Worm (Caenorhabditis elegans) whole organism, young adult: Measurements from ENCODE around the gene pmt-1.

Experiments used
- B0261.1 ChIP-seq: sonication (generic microtip); optimal IDR thresholded peaks from 2 replicates; lab custom pipeline; 2016; ENCODE audit warnings: mild to moderate bottlenecking, missing genetic modification characterization, moderate library complexity, missing compliant biosample characterization
- F49E8.2 ChIP-seq: sonication (generic microtip); optimal IDR thresholded peaks from 3 replicates; lab custom pipeline; 2017; ENCODE audit warnings: missing genetic modification characterization, mild to moderate bottlenecking, missing compliant biosample characterization, antibody characterized with exemption, moderate library complexity; ENCODE audit not compliant: insufficient read depth
- F52B5.7 ChIP-seq: sonication (generic microtip); optimal IDR thresholded peaks from 2 replicates; lab custom pipeline; 2016; ENCODE audit warnings: mild to moderate bottlenecking, missing genetic modification characterization, missing compliant biosample characterization
- F57A8.1 ChIP-seq: fragments of 200-800 bp; sonication (Bioruptor generic); optimal IDR thresholded peaks from 2 replicates; lab custom pipeline; 2018; ENCODE audit warnings: mild to moderate bottlenecking, missing genetic modification characterization, moderate library complexity, missing compliant biosample characterization
- T07F8.4 ChIP-seq: sonication (generic microtip); optimal IDR thresholded peaks from 2 replicates; lab custom pipeline; 2016; ENCODE audit warnings: mild to moderate bottlenecking, missing genetic modification characterization, moderate library complexity, missing compliant biosample characterization
- Y67H2A.10 ChIP-seq: fragments of 200-800 bp; sonication (Bioruptor generic); conservative IDR thresholded peaks from 2 replicates; pipeline ENCODE4 v1.3.6; 2022; ENCODE audit warnings: missing genetic modification reagents, missing genetic modification characterization, missing compliant biosample characterization
- Y79H2A.3 ChIP-seq: fragments of 200-800 bp; sonication (Bioruptor generic); conservative IDR thresholded peaks from 2 replicates; pipeline ENCODE4 v1.3.6; 2022; ENCODE audit warnings: missing genetic modification reagents, missing genetic modification characterization, missing compliant biosample characterization
- Y95B8A.8 ChIP-seq: fragments of 200-800 bp; sonication (Bioruptor generic); IDR thresholded peaks from 2 replicates; pipeline ENCODE4 v1.3.6; 2022; ENCODE audit warnings: missing genetic modification reagents, missing genetic modification characterization, missing compliant biosample characterization
- ZK185.1 ChIP-seq: sonication (generic microtip); optimal IDR thresholded peaks from 2 replicates; lab custom pipeline; 2016; ENCODE audit warnings: mild to moderate bottlenecking, missing genetic modification characterization, missing compliant biosample characterization; ENCODE audit not compliant: poor library complexity, severe bottlenecking
- ama-1 ChIP-seq, 3 experiments: fragments of 150-350 bp in 1 of 3; sonication (generic microtip) in 2 of 3; optimal IDR thresholded peaks; 2 replicates each; lab custom pipeline; 2014 to 2018; ENCODE audit warnings: missing biosample characterization in 2 of 3, missing genetic modification characterization in 2 of 3, missing genetic modification reagents in 2 of 3
- atf-7 ChIP-seq: sonication (generic microtip); optimal IDR thresholded peaks from 2 replicates; lab custom pipeline; 2017; ENCODE audit warnings: mild to moderate bottlenecking, missing genetic modification characterization, missing compliant biosample characterization
- athp-1 ChIP-seq: sonication (generic microtip); optimal IDR thresholded peaks from 2 replicates; lab custom pipeline; 2017; ENCODE audit warnings: mild to moderate bottlenecking, missing genetic modification characterization, missing compliant biosample characterization
- attf-6 ChIP-seq: fragments of 200-800 bp; sonication (Bioruptor generic); IDR thresholded peaks from 2 replicates; pipeline ENCODE4 v1.3.6; 2022; ENCODE audit warnings: missing genetic modification reagents, missing genetic modification characterization, missing compliant biosample characterization
- cebp-1 ChIP-seq, 2 experiments: fragments of 200-800 bp in 1 of 2; sonication (Bioruptor generic) in 1 of 2; sonication (generic microtip) in 1 of 2; IDR thresholded peaks in 1 of 2; optimal IDR thresholded peaks in 1 of 2; 2 replicates each; pipeline versions ENCODE4 v1.3.6 to Lab custom; 2017 to 2022; ENCODE audit warnings: missing compliant biosample characterization in 2 of 2, missing genetic modification characterization in 2 of 2, mild to moderate bottlenecking in 1 of 2, missing genetic modification reagents in 1 of 2, moderate library complexity in 1 of 2
- ceh-100 ChIP-seq: fragments of 200-800 bp; sonication (Bioruptor generic); IDR thresholded peaks from 2 replicates; pipeline ENCODE4 v1.3.6; 2022; ENCODE audit warnings: missing genetic modification reagents, missing genetic modification characterization, missing compliant biosample characterization
- ceh-27 ChIP-seq: fragments of 200-800 bp; sonication (Bioruptor generic); optimal IDR thresholded peaks from 2 replicates; lab custom pipeline; 2018; ENCODE audit warnings: mild to moderate bottlenecking, missing genetic modification characterization, moderate library complexity, missing compliant biosample characterization
- die-1 ChIP-seq: sonication (generic microtip); optimal IDR thresholded peaks from 2 replicates; lab custom pipeline; 2016; ENCODE audit warnings: missing genotype, mild to moderate bottlenecking, missing genetic modification characterization, missing compliant biosample characterization
- dox-1 ChIP-seq: fragments of 200-800 bp; sonication (Bioruptor generic); IDR thresholded peaks from 2 replicates; pipeline ENCODE4 v1.3.6; 2022; ENCODE audit warnings: missing genetic modification reagents, missing genetic modification characterization, missing compliant biosample characterization
- efl-1 ChIP-seq: fragments of 150-350 bp; optimal IDR thresholded peaks from 2 replicates; lab custom pipeline; 2014; ENCODE audit warnings: missing biosample characterization, missing genetic modification reagents, missing genetic modification characterization
- egl-44 ChIP-seq: fragments of 200-800 bp; sonication (Bioruptor generic); IDR thresholded peaks from 2 replicates; pipeline ENCODE4 v1.3.6; 2022; ENCODE audit warnings: missing genetic modification reagents, missing genetic modification characterization, missing compliant biosample characterization
- ets-4 ChIP-seq: fragments of 200-800 bp; sonication (Bioruptor generic); optimal IDR thresholded peaks from 2 replicates; lab custom pipeline; 2018; ENCODE audit warnings: mild to moderate bottlenecking, missing genetic modification characterization, missing compliant biosample characterization
- him-1 ChIP-seq: sonication (generic microtip); optimal IDR thresholded peaks from 2 replicates; lab custom pipeline; 2016; ENCODE audit warnings: missing genotype, missing genetic modification reagents, missing genetic modification characterization, missing compliant biosample characterization
- lin-26 ChIP-seq: fragments of 200-800 bp; sonication (Bioruptor generic); IDR thresholded peaks from 2 replicates; pipeline ENCODE4 v1.3.6; 2022; ENCODE audit warnings: missing genetic modification reagents, missing genetic modification characterization, missing compliant biosample characterization
- lsl-1 ChIP-seq: fragments of 200-800 bp; sonication (Bioruptor generic); optimal IDR thresholded peaks from 2 replicates; lab custom pipeline; 2018; ENCODE audit warnings: mild to moderate bottlenecking, missing genetic modification characterization, moderate library complexity, missing compliant biosample characterization
- madf-10 ChIP-seq: sonication (generic microtip); optimal IDR thresholded peaks from 2 replicates; lab custom pipeline; 2016; ENCODE audit warnings: mild to moderate bottlenecking, missing genetic modification characterization, missing compliant biosample characterization
- madf-3 ChIP-seq: fragments of 200-800 bp; sonication (Bioruptor generic); IDR thresholded peaks from 2 replicates; pipeline ENCODE4 v1.3.6; 2022; ENCODE audit warnings: missing genetic modification reagents, missing genetic modification characterization, missing compliant biosample characterization
- madf-6 ChIP-seq: fragments of 200-800 bp; sonication (Bioruptor generic); IDR thresholded peaks from 2 replicates; pipeline ENCODE4 v1.3.6; 2022; ENCODE audit warnings: missing genetic modification reagents, missing genetic modification characterization, missing compliant biosample characterization
- mxl-1 ChIP-seq: sonication (generic microtip); optimal IDR thresholded peaks from 2 replicates; lab custom pipeline; 2016; ENCODE audit warnings: missing genetic modification characterization, missing compliant biosample characterization
- nfya-2 ChIP-seq: fragments of 200-800 bp; sonication (Bioruptor generic); IDR thresholded peaks from 2 replicates; pipeline ENCODE4 v1.3.6; 2022; ENCODE audit warnings: missing genetic modification reagents, missing genetic modification characterization, missing compliant biosample characterization
- nfyb-1 ChIP-seq: fragments of 200-800 bp; sonication (Bioruptor generic); IDR thresholded peaks from 2 replicates; pipeline ENCODE4 v1.3.6; 2022; ENCODE audit warnings: missing genetic modification reagents, missing genetic modification characterization, missing compliant biosample characterization
- nhr-80 ChIP-seq: sonication (generic microtip); optimal IDR thresholded peaks from 2 replicates; lab custom pipeline; 2016; ENCODE audit warnings: missing genetic modification characterization, missing compliant biosample characterization
- nhr-90 ChIP-seq: sonication (generic microtip); optimal IDR thresholded peaks from 2 replicates; lab custom pipeline; 2016; ENCODE audit warnings: missing genotype, mild to moderate bottlenecking, missing genetic modification characterization, missing compliant biosample characterization
- pbrm-1 ChIP-seq: fragments of 200-800 bp; sonication (Bioruptor generic); IDR thresholded peaks from 2 replicates; pipeline ENCODE4 v1.3.6; 2022; ENCODE audit warnings: missing genetic modification reagents, missing genetic modification characterization, missing compliant biosample characterization
- repo-1 ChIP-seq: sonication (generic microtip); optimal IDR thresholded peaks from 2 replicates; lab custom pipeline; 2017; ENCODE audit warnings: mild to moderate bottlenecking, missing genetic modification characterization, missing compliant biosample characterization
- rpc-1 ChIP-seq, 2 experiments: fragments of 150-350 bp in 1 of 2; sonication (generic microtip) in 1 of 2; optimal IDR thresholded peaks; 2 replicates each; lab custom pipeline; 2014 to 2018; ENCODE audit warnings: missing biosample characterization in 1 of 2, missing genetic modification characterization in 1 of 2, missing genetic modification reagents in 1 of 2, missing genotype in 1 of 2
- snpc-3.4 ChIP-seq: sonication (generic microtip); optimal IDR thresholded peaks from 2 replicates; lab custom pipeline; 2017; ENCODE audit warnings: missing genetic modification characterization, mild to moderate bottlenecking, missing compliant biosample characterization, antibody characterized with exemption, moderate library complexity, missing genotype, missing genetic modification reagents
- snpc-4 ChIP-seq, 5 experiments: fragments of 150-350 bp in 1 of 5; sonication (generic microtip) in 4 of 5; optimal IDR thresholded peaks; 2 replicates each; lab custom pipeline; 2014 to 2018; ENCODE audit warnings: missing genetic modification characterization in 5 of 5, missing biosample characterization in 3 of 5, antibody characterized with exemption in 2 of 5, mild to moderate bottlenecking in 2 of 5, missing compliant biosample characterization in 2 of 5, missing genotype in 2 of 5, moderate library complexity in 2 of 5, missing genetic modification reagents in 1 of 5
- tbp1 ChIP-seq: fragments of 200-800 bp; sonication (Bioruptor generic); optimal IDR thresholded peaks from 2 replicates; lab custom pipeline; 2018; ENCODE audit warnings: mild to moderate bottlenecking, missing genetic modification characterization, missing compliant biosample characterization
- ztf-18 ChIP-seq: sonication (generic microtip); optimal IDR thresholded peaks from 2 replicates; lab custom pipeline; 2016; ENCODE audit warnings: missing genotype, mild to moderate bottlenecking, missing genetic modification characterization, missing compliant biosample characterization
- ztf-25 ChIP-seq: fragments of 200-800 bp; sonication (Bioruptor generic); IDR thresholded peaks from 2 replicates; pipeline ENCODE4 v1.3.6; 2022; ENCODE audit warnings: missing genetic modification reagents, missing genetic modification characterization, missing compliant biosample characterization
- ztf-28 ChIP-seq: fragments of 200-800 bp; sonication (Bioruptor generic); IDR thresholded peaks from 2 replicates; pipeline ENCODE4 v1.3.6; 2022; ENCODE audit warnings: missing genetic modification reagents, missing genetic modification characterization, missing compliant biosample characterization
- ztf-3 ChIP-seq: fragments of 200-800 bp; sonication (Bioruptor generic); optimal IDR thresholded peaks from 2 replicates; lab custom pipeline; 2018; ENCODE audit warnings: mild to moderate bottlenecking, missing genetic modification characterization, missing compliant biosample characterization

Gene pmt-1

DNA sequence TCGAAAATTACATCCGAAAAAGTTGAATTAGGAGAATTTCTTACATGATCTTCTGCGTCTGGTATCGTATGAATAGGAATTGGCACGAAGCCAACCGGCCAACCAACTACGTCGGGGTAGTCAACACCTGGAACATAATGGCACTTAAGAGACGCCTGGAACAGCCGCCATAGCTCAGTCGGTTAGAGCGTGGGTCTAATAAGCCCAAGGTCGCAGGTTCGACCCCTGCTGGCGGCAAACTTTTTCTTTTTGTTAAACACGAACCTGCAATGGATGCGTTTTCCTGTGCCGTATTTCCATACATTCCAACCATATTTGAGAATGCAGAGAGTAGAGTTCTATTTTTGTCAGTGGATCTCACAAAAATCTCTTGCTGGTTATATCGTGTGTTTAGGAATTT, 44.6 kb downstream of the pmt-1 start (continued):
- TF ChIP-seq tbp1 (peak; percentile 93), ztf-18 (tag; lab: Kevin White, UChicago) (peak; percentile 4), egl-44 (no peak), ZK185.1 (tag; lab: Kevin White, UChicago) (peak; percentile 46), nfyb-1 (GFP tag; lab: Robert Waterston, UW) (peak; percentile 80), athp-1 (tag; lab: Kevin White, UChicago) (no peak), dox-1 (GFP tag; lab: Robert Waterston, UW) (peak; percentile 64; the same call in 1 of the 2 replicates), ama-1 (optimal IDR thresholded peaks at IDR 0.05; lab: Kevin White, UChicago) (no peak), ama-1 (GFP tag; optimal IDR thresholded peaks at IDR 0.05; lab: Kevin White, UChicago) (no peak), rpc-1 (optimal IDR thresholded peaks at IDR 0.05; lab: Kevin White, UChicago) (peak; percentile 61), rpc-1 (tag; optimal IDR thresholded peaks at IDR 0.05; lab: Kevin White, UChicago) (peak; percentile 75), pbrm-1 (GFP tag; lab: Robert Waterston, UW) (peak; percentile 78), snpc-3.4 (tag; lab: Kevin White, UChicago) (peak; percentile 4), ceh-100 (peak; percentile 29; the same call in 1 of the 2 replicates), ztf-28 (0 out of 2 replicates have a peak, but pooled peaks have one; percentile 24), repo-1 (tag; lab: Kevin White, UChicago) (no peak), madf-3 (GFP tag; lab: Robert Waterston, UW) (no peak), lin-26 (peak; percentile 66; the same call in 1 of the 2 replicates), lsl-1 (peak; percentile 31), madf-6 (GFP tag; lab: Robert Waterston, UW) (peak; percentile 52; the same call in 1 of the 2 replicates), ceh-27 (GFP tag; lab: Kevin White, UChicago) (peak; percentile 0), B0261.1 (tag; lab: Kevin White, UChicago) (peak; percentile 82), efl-1 (GFP tag; lab: Kevin White, UChicago) (no peak), F57A8.1 (GFP tag; lab: Kevin White, UChicago) (no peak), him-1 (tag; lab: Kevin White, UChicago) (peak; percentile 70), madf-10 (tag; lab: Kevin White, UChicago) (no peak), ztf-25 (peak; percentile 64; the same call in 1 of the 2 replicates), T07F8.4 (tag; lab: Kevin White, UChicago) (no peak), Y67H2A.10 (GFP tag; lab: Robert Waterston, UW) (no peak), nhr-80 (tag; lab: Kevin White, UChicago) (peak; percentile 18), die-1 (peak; percentile 33), nfya-2 (GFP tag; lab: Robert Waterston, UW) (no peak)
- TF ChIP-seq, all 124 proteins: peak for 25

ce11 chrII:5235758-5236157, 46.6 kb downstream of the pmt-1 start, which contains the start of gene pho-1:
Gene pho-1, minus strand, starts transcription at chrII:5235846.
- no peak for TF ChIP-seq F52B5.7 (tag; lab: Kevin White, UChicago)
- TF ChIP-seq nhr-90 (tag; lab: Kevin White, UChicago): no peak
- peak; percentile 66 for TF ChIP-seq nhr-80 (tag; lab: Kevin White, UChicago)

DNA sequence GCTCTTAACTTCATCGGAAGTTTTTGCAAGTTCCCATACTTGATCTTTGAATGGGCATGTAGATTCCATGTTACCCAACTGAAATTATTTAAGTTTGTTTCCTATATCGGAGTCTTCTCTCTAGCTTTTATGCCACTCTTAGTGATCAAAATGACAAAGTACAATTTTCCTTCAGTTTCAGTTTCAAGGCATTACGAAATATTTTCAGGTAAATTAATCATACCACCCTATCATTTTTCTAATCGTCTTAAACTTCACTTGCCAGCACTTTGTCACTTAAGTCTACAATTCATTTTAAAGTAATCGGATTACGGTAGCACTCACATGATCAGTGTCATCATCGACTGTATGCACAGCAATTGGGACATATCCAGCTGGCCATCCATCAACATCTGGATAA, 47.6 kb downstream of the pmt-1 start:
- TF ChIP-seq Y95B8A.8 (GFP tag; lab: Robert Waterston, UW): no peak
- TF ChIP-seq snpc-4 (GFP tag; optimal IDR thresholded peaks at IDR 0.05; lab: Kevin White, UChicago): no peak
- TF ChIP-seq snpc-4 (tag; optimal IDR thresholded peaks at IDR 0.05; lab: Kevin White, UChicago): no peak
- no peak for TF ChIP-seq madf-10 (tag; lab: Kevin White, UChicago)
- TF ChIP-seq Y79H2A.3 (GFP tag; lab: Robert Waterston, UW): no peak
- no peak for TF ChIP-seq F49E8.2 (tag; lab: Kevin White, UChicago)
- TF ChIP-seq ztf-3 (GFP tag; lab: Kevin White, UChicago): no peak
- TF ChIP-seq ets-4 (GFP tag; lab: Kevin White, UChicago): no peak
- TF ChIP-seq mxl-1: no peak
- peak; percentile 52 for TF ChIP-seq nhr-80 (tag; lab: Kevin White, UChicago)
- TF ChIP-seq B0261.1 (tag; lab: Kevin White, UChicago): no peak
- no peak for TF ChIP-seq attf-6
- no peak for TF ChIP-seq atf-7
- TF ChIP-seq cebp-1 (GFP tag; IDR thresholded peaks at IDR 0.05; lab: Robert Waterston, UW): no peak
- TF ChIP-seq cebp-1 (tag; optimal IDR thresholded peaks at IDR 0.05; lab: Kevin White, UChicago): peak; percentile 74
- TF ChIP-seq, all 124 proteins: peak for 2
